Worm (Caenorhabditis elegans) whole organism, L3 larva: ENCODE results near the gene F28H7.8.

Experiments
- aly-2 ChIP-seq: fragments of 150-350 bp; optimal IDR thresholded peaks from 2 replicates; lab custom pipeline; 2014; ENCODE audit warnings: missing biosample characterization, missing genetic modification characterization
- ama-1 ChIP-seq: fragments of 150-350 bp; optimal IDR thresholded peaks from 2 replicates; lab custom pipeline; 2018
- lin-15B ChIP-seq: fragments of 150-350 bp; optimal IDR thresholded peaks from 2 replicates; lab custom pipeline; 2014; ENCODE audit warnings: missing biosample characterization, missing genetic modification characterization
- nhr-25 ChIP-seq: sonication (generic microtip); optimal IDR thresholded peaks from 2 replicates; lab custom pipeline; 2017; ENCODE audit warnings: missing biosample characterization, missing genetic modification characterization
- nhr-28 ChIP-seq: fragments of 150-350 bp; optimal IDR thresholded peaks from 2 replicates; lab custom pipeline; 2014; ENCODE audit warnings: missing biosample characterization, missing genetic modification characterization
- nhr-43 ChIP-seq: sonication (generic microtip); optimal IDR thresholded peaks from 2 replicates; lab custom pipeline; 2016; ENCODE audit warnings: mild to moderate bottlenecking, missing genetic modification characterization, missing compliant biosample characterization; ENCODE audit not compliant: poor library complexity, severe bottlenecking
- pha-4 ChIP-seq: fragments of 150-350 bp; optimal IDR thresholded peaks from 2 replicates; lab custom pipeline; 2014; ENCODE audit warnings: missing biosample characterization, missing genetic modification reagents, missing genetic modification characterization
- skn-1 ChIP-seq: fragments of 150-350 bp; optimal IDR thresholded peaks from 2 replicates; lab custom pipeline; 2014; ENCODE audit warnings: missing biosample characterization, missing genetic modification characterization
- snpc-4 ChIP-seq: fragments of 150-350 bp; optimal IDR thresholded peaks from 2 replicates; lab custom pipeline; 2014; ENCODE audit warnings: missing biosample characterization, missing genetic modification characterization
- tbx-2 ChIP-seq: sonication (generic microtip); optimal IDR thresholded peaks from 2 replicates; lab custom pipeline; 2016; ENCODE audit warnings: mild to moderate bottlenecking, missing genetic modification characterization, missing compliant biosample characterization

DNA sequence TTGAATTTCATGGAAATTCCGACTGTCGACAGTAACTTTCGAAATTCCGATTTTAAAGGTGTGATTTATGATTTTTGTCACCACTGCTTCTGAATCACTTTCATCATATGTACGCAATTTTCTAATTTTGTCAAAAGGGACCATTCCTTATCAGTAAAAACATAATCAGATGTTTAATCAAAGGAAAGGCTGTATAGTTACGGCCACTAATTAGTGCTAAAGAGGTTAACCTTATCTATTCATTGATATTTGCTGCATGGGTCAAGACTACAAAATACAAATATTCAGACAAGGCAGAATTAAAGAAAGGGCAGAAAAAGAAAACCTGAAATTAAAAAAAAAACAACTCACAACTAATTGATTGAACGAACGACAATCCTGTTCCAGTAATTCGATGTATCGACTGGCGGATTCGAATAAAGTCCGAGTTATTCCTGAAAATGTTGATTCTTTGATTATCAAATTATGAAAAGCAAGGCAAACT is 26.7 kb upstream of the F28H7.8 start, which contains the start of gene T28B11.1:
- no peak for TF ChIP-seq ama-1
- TF ChIP-seq tbx-2, result no peak
- no peak for TF ChIP-seq snpc-4 (tag; lab: Kevin White, UChicago)
- no peak for TF ChIP-seq lin-15B
- TF ChIP-seq aly-2 (tag; lab: Kevin White, UChicago), result no peak
- TF ChIP-seq skn-1, result no peak
- no peak for TF ChIP-seq nhr-43 (tag; lab: Kevin White, UChicago)
- no peak for TF ChIP-seq nhr-28 (tag; lab: Kevin White, UChicago)
- no peak for TF ChIP-seq nhr-25 (tag; lab: Kevin White, UChicago)
- no peak for TF ChIP-seq pha-4 (tag; lab: Kevin White, UChicago)
